Fruit fly (Drosophila melanogaster) whole organism, embryonic: ENCODE data around the gene elB.

Source experiments
- ATbp ChIP-seq: fragments of 200-800 bp; sonication (Bioruptor generic); optimal IDR thresholded peaks from 2 replicates; lab custom pipeline; 2017; ENCODE audit warnings: missing biosample characterization, mild to moderate bottlenecking, missing genetic modification characterization, missing genetic modification reagents
- Ada2b ChIP-seq: fragments of 200-800 bp; sonication (Bioruptor generic); IDR thresholded peaks from 2 replicates; pipeline ENCODE4 v1.3.6; 2022; ENCODE audit warnings: missing biosample characterization, missing genetic modification characterization
- CG10209 ChIP-seq: fragments of 200-800 bp; sonication (Bioruptor generic); optimal IDR thresholded peaks from 3 replicates; lab custom pipeline; 2017; ENCODE audit warnings: missing biosample characterization, mild to moderate bottlenecking, missing genetic modification characterization, missing genetic modification reagents
- CG10654 ChIP-seq: fragments of 200-800 bp; sonication (Bioruptor generic); optimal IDR thresholded peaks from 2 replicates; lab custom pipeline; 2016; ENCODE audit warnings: missing biosample characterization, missing genetic modification characterization
- CG11695 ChIP-seq: fragments of 200-800 bp; sonication (Bioruptor generic); IDR thresholded peaks from 3 replicates; pipeline ENCODE4 v1.3.6; 2022; ENCODE audit warnings: missing biosample characterization, missing genetic modification characterization
- CG13123 ChIP-seq: fragments of 200-800 bp; sonication (Bioruptor generic); optimal IDR thresholded peaks from 2 replicates; lab custom pipeline; 2016; ENCODE audit warnings: missing biosample characterization, missing genetic modification characterization
- CG14965 ChIP-seq: fragments of 200-800 bp; sonication (Bioruptor generic); optimal IDR thresholded peaks from 2 replicates; lab custom pipeline; 2016; ENCODE audit warnings: missing biosample characterization, missing genetic modification characterization, borderline replicate concordance
- CG15269 ChIP-seq: fragments of 200-800 bp; sonication (Bioruptor generic); optimal IDR thresholded peaks from 2 replicates; lab custom pipeline; 2018; ENCODE audit warnings: missing biosample characterization, mild to moderate bottlenecking, missing genetic modification characterization, moderate library complexity
- CG17802 ChIP-seq: fragments of 200-800 bp; sonication (Bioruptor generic); optimal IDR thresholded peaks from 2 replicates; lab custom pipeline; 2018; ENCODE audit warnings: missing biosample characterization, mild to moderate bottlenecking, missing genetic modification characterization, moderate library complexity
- CG1792 ChIP-seq: fragments of 200-800 bp; sonication (Bioruptor generic); optimal IDR thresholded peaks from 2 replicates; lab custom pipeline; 2016; ENCODE audit warnings: missing biosample characterization, missing genetic modification characterization
- CG18011 ChIP-seq: fragments of 200-800 bp; sonication (Bioruptor generic); optimal IDR thresholded peaks from 2 replicates; lab custom pipeline; 2017; ENCODE audit warnings: missing biosample characterization, missing genetic modification characterization, mild to moderate bottlenecking, moderate library complexity, missing genotype
- CG31224 ChIP-seq: fragments of 200-800 bp; sonication (Bioruptor generic); IDR thresholded peaks from 2 replicates; pipeline ENCODE4 v1.3.6; 2022; ENCODE audit warnings: missing biosample characterization, missing genetic modification characterization
- CG4424 ChIP-seq: fragments of 200-800 bp; sonication (Bioruptor generic); optimal IDR thresholded peaks from 3 replicates; lab custom pipeline; 2016; ENCODE audit warnings: missing biosample characterization, missing genetic modification characterization
- CG4617 ChIP-seq: fragments of 200-800 bp; sonication (Bioruptor generic); optimal IDR thresholded peaks from 3 replicates; lab custom pipeline; 2016; ENCODE audit warnings: missing biosample characterization, missing genetic modification characterization, borderline replicate concordance
- CG4820 ChIP-seq: fragments of 200-800 bp; sonication (Bioruptor generic); optimal IDR thresholded peaks from 3 replicates; lab custom pipeline; 2016; ENCODE audit warnings: missing biosample characterization, missing genetic modification characterization
- CG6683 ChIP-seq: fragments of 200-800 bp; sonication (Bioruptor generic); optimal IDR thresholded peaks from 2 replicates; lab custom pipeline; 2017; ENCODE audit warnings: missing biosample characterization, mild to moderate bottlenecking, missing genetic modification characterization, missing genetic modification reagents
- CG6813 ChIP-seq: fragments of 200-800 bp; sonication (Bioruptor generic); optimal IDR thresholded peaks from 2 replicates; lab custom pipeline; 2017; ENCODE audit warnings: missing biosample characterization, missing genetic modification characterization, mild to moderate bottlenecking, moderate library complexity, missing genetic modification reagents
- CG7372 ChIP-seq: fragments of 200-800 bp; sonication (Bioruptor generic); IDR thresholded peaks from 2 replicates; pipeline ENCODE4 v1.3.6; 2022; ENCODE audit warnings: missing biosample characterization, missing genetic modification characterization
- CG8359 ChIP-seq: fragments of 200-800 bp; sonication (Bioruptor generic); optimal IDR thresholded peaks from 2 replicates; lab custom pipeline; 2017; ENCODE audit warnings: missing biosample characterization, mild to moderate bottlenecking, missing genetic modification characterization, borderline replicate concordance
- CG8765 ChIP-seq: fragments of 200-800 bp; sonication (Bioruptor generic); IDR thresholded peaks from 2 replicates; pipeline ENCODE4 v1.3.6; 2022; ENCODE audit warnings: missing biosample characterization, missing genetic modification characterization
- Gug ChIP-seq: fragments of 200-800 bp; sonication (Bioruptor generic); IDR thresholded peaks from 4 replicates; pipeline ENCODE4 v1.3.6; 2022; ENCODE audit warnings: missing biosample characterization, missing genetic modification characterization
- HmgZ ChIP-seq: fragments of 200-800 bp; sonication (Bioruptor generic); optimal IDR thresholded peaks from 2 replicates; lab custom pipeline; 2018; ENCODE audit warnings: missing biosample characterization, mild to moderate bottlenecking, missing genetic modification characterization
- Hmx ChIP-seq: fragments of 200-800 bp; sonication (Bioruptor generic); optimal IDR thresholded peaks from 2 replicates; lab custom pipeline; 2016; ENCODE audit warnings: missing biosample characterization, missing genetic modification characterization
- Hr78 ChIP-seq, 2 experiments: fragments of 200-800 bp in 1 of 2; fragments of >200 bp in 1 of 2; sonication (Bioruptor generic) in 1 of 2; optimal IDR thresholded peaks; 2 replicates each; lab custom pipeline; 2017 to 2019; ENCODE audit warnings: missing biosample characterization in 2 of 2, missing genetic modification characterization in 2 of 2, mild to moderate bottlenecking in 1 of 2, moderate library complexity in 1 of 2
- MBD-R2 ChIP-seq: fragments of 200-800 bp; sonication (Bioruptor generic); IDR thresholded peaks from 2 replicates; pipeline ENCODE4 v1.3.6; 2022; ENCODE audit warnings: missing biosample characterization, missing genetic modification characterization
- Nf-YC ChIP-seq: fragments of 200-800 bp; optimal IDR thresholded peaks from 3 replicates; lab custom pipeline; 2019; ENCODE audit warnings: missing biosample characterization, mild to moderate bottlenecking, missing genetic modification characterization, moderate library complexity
- Pdp1 ChIP-seq, 2 experiments: fragments of 200-800 bp; sonication (Bioruptor generic); optimal IDR thresholded peaks; 3 replicates each; lab custom pipeline; 2016; ENCODE audit warnings: missing biosample characterization in 2 of 2, missing genetic modification characterization in 2 of 2, mild to moderate bottlenecking in 1 of 2, moderate library complexity in 1 of 2
- Sry-β ChIP-seq: fragments of 200-800 bp; sonication (Bioruptor generic); optimal IDR thresholded peaks from 2 replicates; lab custom pipeline; 2018; ENCODE audit warnings: missing biosample characterization, mild to moderate bottlenecking, missing genetic modification characterization, moderate library complexity
- Xrp1 ChIP-seq: fragments of 200-800 bp; sonication (Bioruptor generic); IDR thresholded peaks from 2 replicates; pipeline ENCODE4 v1.3.6; 2022; ENCODE audit warnings: missing biosample characterization, missing genetic modification characterization
- bcd ChIP-seq: fragments of 200-800 bp; sonication (Bioruptor generic); optimal IDR thresholded peaks from 2 replicates; lab custom pipeline; 2017; ENCODE audit warnings: missing biosample characterization, mild to moderate bottlenecking, missing genetic modification characterization
- chm ChIP-seq: fragments of 200-800 bp; sonication (Bioruptor generic); IDR thresholded peaks from 2 replicates; pipeline ENCODE4 v1.3.6; 2022; ENCODE audit warnings: missing biosample characterization, missing genetic modification characterization
- ci ChIP-seq: fragments of 200-800 bp; sonication (Bioruptor generic); IDR thresholded peaks from 3 replicates; pipeline ENCODE4 v1.3.6; 2022; ENCODE audit warnings: missing biosample characterization, missing genetic modification characterization
- ftz-f1 ChIP-seq: fragments of 200-800 bp; sonication (Bioruptor generic); optimal IDR thresholded peaks from 2 replicates; lab custom pipeline; 2016; ENCODE audit warnings: missing biosample characterization, missing genetic modification characterization
- gcm ChIP-seq: fragments of 200-800 bp; sonication (Bioruptor generic); optimal IDR thresholded peaks from 2 replicates; lab custom pipeline; 2019; ENCODE audit warnings: missing biosample characterization, mild to moderate bottlenecking, missing genetic modification characterization, moderate library complexity
- gfzf ChIP-seq: fragments of 200-800 bp; sonication (Bioruptor generic); optimal IDR thresholded peaks from 2 replicates; lab custom pipeline; 2016; ENCODE audit warnings: missing biosample characterization, mild to moderate bottlenecking, missing genetic modification characterization, moderate library complexity
- h ChIP-seq: fragments of >200 bp; optimal IDR thresholded peaks from 2 replicates; lab custom pipeline; 2017
- hbn ChIP-seq: fragments of 200-800 bp; sonication (Bioruptor generic); IDR thresholded peaks from 2 replicates; pipeline ENCODE4 v1.3.6; 2022; ENCODE audit warnings: missing biosample characterization, missing genetic modification characterization; ENCODE audit not compliant: partially characterized antibody
- her ChIP-seq: fragments of 200-800 bp; sonication (Bioruptor generic); optimal IDR thresholded peaks from 2 replicates; lab custom pipeline; 2016; ENCODE audit warnings: missing biosample characterization, missing genetic modification characterization
- insv ChIP-seq, 2 experiments: fragments of 200-800 bp; sonication (Bioruptor generic); optimal IDR thresholded peaks; 3 replicates each; lab custom pipeline; 2016 to 2018; ENCODE audit warnings: missing biosample characterization in 2 of 2, missing genetic modification characterization in 2 of 2
- org-1 ChIP-seq: fragments of 200-800 bp; sonication (Bioruptor generic); optimal IDR thresholded peaks from 2 replicates; lab custom pipeline; 2017; ENCODE audit warnings: missing biosample characterization, missing genetic modification characterization
- p53 ChIP-seq: fragments of 200-800 bp; sonication (Bioruptor generic); optimal IDR thresholded peaks from 2 replicates; lab custom pipeline; 2016; ENCODE audit warnings: missing biosample characterization, missing genetic modification characterization
- psq ChIP-seq: fragments of 200-800 bp; sonication (Bioruptor generic); optimal IDR thresholded peaks from 2 replicates; lab custom pipeline; 2017; ENCODE audit warnings: missing biosample characterization, missing genetic modification characterization
- row ChIP-seq: fragments of 200-800 bp; sonication (Bioruptor generic); IDR thresholded peaks from 3 replicates; pipeline ENCODE4 v1.3.6; 2022; ENCODE audit warnings: missing biosample characterization, missing genetic modification characterization
- scrt ChIP-seq: fragments of 200-800 bp; sonication (Bioruptor generic); optimal IDR thresholded peaks from 2 replicates; lab custom pipeline; 2018; ENCODE audit warnings: missing biosample characterization, mild to moderate bottlenecking, missing genetic modification characterization, moderate library complexity
- slou ChIP-seq: fragments of 200-800 bp; sonication (Bioruptor generic); optimal IDR thresholded peaks from 3 replicates; lab custom pipeline; 2016; ENCODE audit warnings: missing biosample characterization, missing genetic modification characterization
- slp2 ChIP-seq: fragments of 200-800 bp; sonication (Bioruptor generic); optimal IDR thresholded peaks from 2 replicates; lab custom pipeline; 2016; ENCODE audit warnings: missing biosample characterization, missing genetic modification characterization
- tin ChIP-seq: fragments of 200-800 bp; sonication (Bioruptor generic); optimal IDR thresholded peaks from 3 replicates; lab custom pipeline; 2016; ENCODE audit warnings: missing biosample characterization, missing genetic modification characterization
- tup ChIP-seq: fragments of 200-800 bp; sonication (Bioruptor generic); optimal IDR thresholded peaks from 2 replicates; lab custom pipeline; 2016; ENCODE audit warnings: missing biosample characterization, mild to moderate bottlenecking, missing genetic modification characterization, moderate library complexity
- zfh1 ChIP-seq: fragments of 200-800 bp; sonication (Bioruptor generic); IDR thresholded peaks from 3 replicates; pipeline ENCODE4 v1.3.6; 2022; ENCODE audit warnings: missing biosample characterization, missing genetic modification characterization

Gene elB

DNA sequence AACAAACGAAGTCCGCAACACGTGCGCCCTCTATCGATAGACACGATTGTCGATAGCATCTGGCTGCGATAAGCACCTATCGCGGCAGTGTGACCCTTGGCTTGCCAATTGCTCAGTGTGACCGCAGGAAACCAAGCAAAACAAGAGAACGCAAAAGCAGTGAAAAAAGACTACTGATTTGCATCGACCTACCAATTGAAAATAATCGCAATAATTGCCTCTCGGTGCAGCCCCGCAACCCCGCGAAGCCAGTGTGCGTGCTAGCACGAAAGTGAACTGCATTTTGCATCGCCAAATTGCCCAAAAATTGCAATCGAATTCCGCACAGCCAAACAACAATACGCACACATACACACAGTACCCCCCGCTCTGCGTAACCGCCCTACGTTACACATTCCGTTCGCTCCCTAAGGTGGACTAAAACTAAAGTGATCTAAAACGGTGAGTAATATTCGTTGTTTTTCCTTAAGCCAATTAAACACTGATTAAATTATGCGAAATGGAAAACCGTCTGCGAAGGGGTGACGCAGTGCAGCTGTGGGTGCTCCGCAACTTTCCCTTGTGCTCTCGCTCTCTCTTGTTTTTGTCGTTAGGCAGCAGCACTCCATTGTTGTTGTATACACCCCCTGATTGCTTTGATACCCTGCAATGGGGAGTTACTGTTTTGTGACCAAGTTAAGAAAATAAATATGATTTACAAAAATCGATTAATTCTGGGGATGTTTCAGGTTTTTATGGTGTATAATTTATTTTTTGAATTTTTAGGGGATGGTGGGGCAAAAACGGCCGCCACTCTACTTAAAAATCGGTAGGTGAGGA lies 54.1 kb downstream of the elB start, which contains the start of gene Rab14 (continued):
- peak; percentile 43 for TF ChIP-seq Sry-β (GFP tag; lab: Kevin White, UChicago)
- peak; percentile 91 for TF ChIP-seq ci (GFP tag; lab: Robert Waterston, UW)
- peak; percentile 57 for TF ChIP-seq her
- TF ChIP-seq Pdp1 (GFP tag; optimal IDR thresholded peaks at IDR 0.05; lab: Kevin White, UChicago): peak; percentile 47 to 78
- TF ChIP-seq gfzf (GFP tag; lab: Kevin White, UChicago): peak; percentile 90
- TF ChIP-seq CG6683 (GFP tag; lab: Kevin White, UChicago): peak; percentile 43
- peak; percentile 84 for TF ChIP-seq gcm (GFP tag; lab: Kevin White, UChicago)
- TF ChIP-seq chm (GFP tag; lab: Robert Waterston, UW): peak; percentile 86
- no peak for TF ChIP-seq CG8359 (GFP tag; lab: Kevin White, UChicago)
- peak; percentile 64 for TF ChIP-seq CG4820 (GFP tag; lab: Kevin White, UChicago)
- TF ChIP-seq slp2 (GFP tag; lab: Kevin White, UChicago): peak; percentile 31
- peak; percentile 96 for TF ChIP-seq CG4617 (GFP tag; lab: Kevin White, UChicago)
- peak; percentile 78 for TF ChIP-seq CG6813 (GFP tag; lab: Kevin White, UChicago)
- TF ChIP-seq Hmx (GFP tag; lab: Kevin White, UChicago): peak; percentile 41
- TF ChIP-seq bcd (GFP tag; lab: Kevin White, UChicago): peak; percentile 72
- no peak for TF ChIP-seq insv (GFP tag; optimal IDR thresholded peaks at IDR 0.05; lab: Kevin White, UChicago)
- TF ChIP-seq org-1: peak; percentile 63
- peak; percentile 89 for TF ChIP-seq row (GFP tag; lab: Robert Waterston, UW)
- peak; percentile 22 for TF ChIP-seq psq (GFP tag; lab: Kevin White, UChicago)
- TF ChIP-seq ATbp (GFP tag; lab: Kevin White, UChicago): peak; percentile 84
- peak; percentile 64 for TF ChIP-seq Nf-YC (tag; lab: Kevin White, UChicago)
- TF ChIP-seq slou (GFP tag; lab: Kevin White, UChicago): peak; percentile 73
- TF ChIP-seq tup (GFP tag; lab: Kevin White, UChicago): peak; percentile 68
- TF ChIP-seq p53: peak; percentile 32
- TF ChIP-seq tin (GFP tag; lab: Kevin White, UChicago): peak; percentile 80
- TF ChIP-seq h (lab: Kevin White, UChicago): no peak
- TF ChIP-seq hbn (GFP tag; lab: Robert Waterston, UW): peak; percentile 77
- TF ChIP-seq CG10209 (GFP tag; lab: Kevin White, UChicago): peak; percentile 81
- TF ChIP-seq scrt (GFP tag; lab: Kevin White, UChicago): peak; percentile 57
- TF ChIP-seq Ada2b (GFP tag; lab: Robert Waterston, UW): peak; percentile 77
- TF ChIP-seq Gug: peak; percentile 76; the same call in 3 of the 4 replicates
- peak; percentile 87 for TF ChIP-seq MBD-R2 (GFP tag; lab: Robert Waterston, UW)
- peak; percentile 32 for TF ChIP-seq CG10654 (GFP tag; lab: Kevin White, UChicago)
- TF ChIP-seq CG17802 (tag; lab: Kevin White, UChicago): peak; percentile 47
- peak; percentile 65; the same call in 1 of the 2 replicates for TF ChIP-seq CG31224
- no peak for TF ChIP-seq CG13123 (GFP tag; lab: Kevin White, UChicago)
- TF ChIP-seq CG15269 (tag; lab: Kevin White, UChicago): peak; percentile 90
- TF ChIP-seq ftz-f1: peak; percentile 9
- TF ChIP-seq CG4424 (GFP tag; lab: Kevin White, UChicago): peak; percentile 83
- no peak for TF ChIP-seq Hr78 (GFP tag; optimal IDR thresholded peaks at IDR 0.05; lab: Kevin White, UChicago)
- TF ChIP-seq HmgZ (tag; lab: Kevin White, UChicago): peak; percentile 73
- TF ChIP-seq zfh1 (GFP tag; lab: Robert Waterston, UW): peak; percentile 85
- TF ChIP-seq CG14965 (GFP tag; lab: Kevin White, UChicago): no peak
- TF ChIP-seq CG1792 (GFP tag; lab: Kevin White, UChicago): no peak
- TF ChIP-seq CG18011 (GFP tag; lab: Kevin White, UChicago): peak; percentile 50
- peak; percentile 83 for TF ChIP-seq Xrp1
- TF ChIP-seq CG7372 (GFP tag; lab: Robert Waterston, UW): peak; percentile 66
- peak; percentile 84 for TF ChIP-seq CG11695 (GFP tag; lab: Robert Waterston, UW)
- TF ChIP-seq CG8765 (GFP tag; lab: Robert Waterston, UW): peak; percentile 35; the same call in 1 of the 2 replicates
